Worm (Caenorhabditis elegans) whole organism, L1 larva: ENCODE results near the gene ugt-20.

Experiments used
- C04F5.9 ChIP-seq: sonication (generic microtip); optimal IDR thresholded peaks from 2 replicates; lab custom pipeline; 2016; ENCODE audit warnings: missing genetic modification characterization, missing compliant biosample characterization
- C16A3.4 ChIP-seq: fragments of 150-350 bp; optimal IDR thresholded peaks from 2 replicates; lab custom pipeline; 2014; ENCODE audit warnings: missing biosample characterization, missing genetic modification characterization
- C34B4.2 ChIP-seq: sonication (generic microtip); optimal IDR thresholded peaks from 2 replicates; lab custom pipeline; 2017; ENCODE audit warnings: mild to moderate bottlenecking, missing genetic modification characterization, missing compliant biosample characterization
- F16B12.6 ChIP-seq: fragments of 150-350 bp; optimal IDR thresholded peaks from 2 replicates; lab custom pipeline; 2014; ENCODE audit warnings: missing biosample characterization, missing genetic modification characterization
- Y116A8C.19 ChIP-seq: sonication (generic microtip); optimal IDR thresholded peaks from 2 replicates; lab custom pipeline; 2016; ENCODE audit warnings: missing compliant biosample characterization, missing genetic modification characterization, borderline replicate concordance
- ama-1 ChIP-seq: fragments of 150-350 bp; optimal IDR thresholded peaks from 2 replicates; lab custom pipeline; 2014
- blmp-1 ChIP-seq: fragments of 150-350 bp; optimal IDR thresholded peaks from 2 replicates; lab custom pipeline; 2014; ENCODE audit warnings: missing biosample characterization, missing genetic modification characterization
- ceh-63 ChIP-seq: fragments of 200-800 bp; sonication (Bioruptor generic); optimal IDR thresholded peaks from 2 replicates; lab custom pipeline; 2018; ENCODE audit warnings: mild to moderate bottlenecking, missing genetic modification characterization, missing compliant biosample characterization
- ces-1 ChIP-seq: fragments of 150-350 bp; optimal IDR thresholded peaks from 2 replicates; lab custom pipeline; 2014; ENCODE audit warnings: missing biosample characterization, missing genetic modification reagents, missing genetic modification characterization
- dpl-1 ChIP-seq, 3 experiments: fragments of 150-350 bp in 2 of 3; sonication (generic microtip) in 1 of 3; optimal IDR thresholded peaks; 2 replicates each; lab custom pipeline; 2014 to 2017; ENCODE audit warnings: missing biosample characterization in 3 of 3, missing genetic modification characterization in 3 of 3, missing genetic modification reagents in 3 of 3
- dsc-1 ChIP-seq: sonication (generic microtip); optimal IDR thresholded peaks from 2 replicates; lab custom pipeline; 2016; ENCODE audit warnings: mild to moderate bottlenecking, missing genetic modification characterization, missing compliant biosample characterization
- efl-1 ChIP-seq, 4 experiments: fragments of 150-350 bp; optimal IDR thresholded peaks in 3 of 4; peaks in 1 of 4; 1 replicate in 1 of 4; 2 replicates in 3 of 4; lab custom pipeline; 2014; ENCODE audit warnings: missing biosample characterization in 2 of 4, missing genetic modification characterization in 2 of 4, missing genetic modification reagents in 2 of 4
- egl-13 ChIP-seq: sonication (generic microtip); optimal IDR thresholded peaks from 2 replicates; lab custom pipeline; 2016; ENCODE audit warnings: missing genotype, missing genetic modification reagents, missing genetic modification characterization, missing compliant biosample characterization
- egl-27 ChIP-seq, 2 experiments: fragments of 150-350 bp in 1 of 2; sonication (generic microtip); optimal IDR thresholded peaks; 3 replicates each; lab custom pipeline; 2017 to 2018; ENCODE audit warnings: missing biosample characterization in 2 of 2, missing genetic modification characterization in 2 of 2, missing genetic modification reagents in 2 of 2
- elt-2 ChIP-seq: sonication (generic microtip); optimal IDR thresholded peaks from 2 replicates; lab custom pipeline; 2016; ENCODE audit warnings: missing genetic modification characterization, mild to moderate bottlenecking, inconsistent platforms, missing compliant biosample characterization, missing genetic modification reagents
- fkh-10 ChIP-seq: sonication (generic microtip); optimal IDR thresholded peaks from 2 replicates; lab custom pipeline; 2017; ENCODE audit warnings: missing biosample characterization, missing genetic modification reagents, missing genetic modification characterization
- fkh-8 ChIP-seq: sonication (generic microtip); optimal IDR thresholded peaks from 2 replicates; lab custom pipeline; 2016; ENCODE audit warnings: mild to moderate bottlenecking, missing genetic modification characterization, missing compliant biosample characterization
- grh-1 ChIP-seq: fragments of 200-800 bp; sonication (Bioruptor generic); IDR thresholded peaks from 2 replicates; pipeline ENCODE4 v1.3.6; 2022; ENCODE audit warnings: missing genetic modification reagents, missing genetic modification characterization, missing compliant biosample characterization
- hlh-4 ChIP-seq: sonication (generic microtip); optimal IDR thresholded peaks from 2 replicates; lab custom pipeline; 2016; ENCODE audit warnings: mild to moderate bottlenecking, missing genetic modification characterization, missing compliant biosample characterization
- hpl-2 ChIP-seq: fragments of 150-350 bp; optimal IDR thresholded peaks from 2 replicates; lab custom pipeline; 2014; ENCODE audit warnings: missing biosample characterization, missing genetic modification reagents, missing genetic modification characterization
- irx-1 ChIP-seq: sonication (generic microtip); optimal IDR thresholded peaks from 2 replicates; lab custom pipeline; 2016; ENCODE audit warnings: missing genetic modification characterization, missing compliant biosample characterization
- jun-1 ChIP-seq: fragments of 150-350 bp; optimal IDR thresholded peaks from 2 replicates; lab custom pipeline; 2014; ENCODE audit warnings: missing biosample characterization, missing genetic modification reagents, missing genetic modification characterization
- lin-14 ChIP-seq: fragments of 200-800 bp; sonication (Bioruptor generic); optimal IDR thresholded peaks from 2 replicates; lab custom pipeline; 2018; ENCODE audit warnings: mild to moderate bottlenecking, missing genetic modification characterization, moderate library complexity, missing compliant biosample characterization
- lin-35 ChIP-seq, 2 experiments: fragments of 150-350 bp; optimal IDR thresholded peaks; 2 replicates each; lab custom pipeline; 2014; ENCODE audit warnings: missing biosample characterization in 2 of 2, missing genetic modification characterization in 2 of 2, missing genetic modification reagents in 2 of 2
- lin-39 ChIP-seq: fragments of 150-350 bp; optimal IDR thresholded peaks from 2 replicates; lab custom pipeline; 2014; ENCODE audit warnings: missing biosample characterization, missing genetic modification reagents, missing genetic modification characterization
- lsy-2 ChIP-seq, 2 experiments: fragments of 150-350 bp; optimal IDR thresholded peaks; 2 replicates each; lab custom pipeline; 2014; ENCODE audit warnings: missing biosample characterization in 2 of 2, missing genetic modification characterization in 2 of 2
- mdl-1 ChIP-seq, 2 experiments: fragments of 150-350 bp; optimal IDR thresholded peaks; 2 replicates each; lab custom pipeline; 2014 to 2017; ENCODE audit warnings: missing biosample characterization in 2 of 2, missing genetic modification characterization in 2 of 2, inconsistent platforms in 1 of 2
- mef-2 ChIP-seq: fragments of 150-350 bp; optimal IDR thresholded peaks from 2 replicates; lab custom pipeline; 2014; ENCODE audit warnings: missing biosample characterization, missing genetic modification characterization
- mep-1 ChIP-seq: fragments of 150-350 bp; optimal IDR thresholded peaks from 2 replicates; lab custom pipeline; 2014; ENCODE audit warnings: missing biosample characterization, missing genetic modification characterization
- nhr-19 ChIP-seq: fragments of 200-800 bp; sonication (Bioruptor generic); conservative IDR thresholded peaks from 2 replicates; pipeline ENCODE4 v1.3.6; 2022; ENCODE audit warnings: missing genetic modification characterization, missing compliant biosample characterization
- nhr-20 ChIP-seq: sonication (generic microtip); optimal IDR thresholded peaks from 2 replicates; lab custom pipeline; 2016; ENCODE audit warnings: mild to moderate bottlenecking, missing genetic modification characterization, missing compliant biosample characterization
- nhr-28 ChIP-seq: fragments of 150-350 bp; optimal IDR thresholded peaks from 2 replicates; lab custom pipeline; 2014; ENCODE audit warnings: missing biosample characterization, missing genetic modification characterization
- nhr-71 ChIP-seq: sonication (generic microtip); optimal IDR thresholded peaks from 2 replicates; lab custom pipeline; 2016; ENCODE audit warnings: mild to moderate bottlenecking, missing genetic modification characterization, moderate library complexity, missing compliant biosample characterization
- nhr-76 ChIP-seq: sonication (generic microtip); optimal IDR thresholded peaks from 2 replicates; lab custom pipeline; 2017; ENCODE audit warnings: missing biosample characterization, missing genetic modification characterization
- nhr-77 ChIP-seq: fragments of 150-350 bp; optimal IDR thresholded peaks from 2 replicates; lab custom pipeline; 2014; ENCODE audit warnings: missing biosample characterization, missing genetic modification characterization
- nhr-84 ChIP-seq: sonication (generic microtip); optimal IDR thresholded peaks from 2 replicates; lab custom pipeline; 2017; ENCODE audit warnings: missing biosample characterization, missing genetic modification characterization
- pag-3 ChIP-seq: sonication (generic microtip); optimal IDR thresholded peaks from 2 replicates; lab custom pipeline; 2017; ENCODE audit warnings: missing genetic modification characterization, mild to moderate bottlenecking, missing compliant biosample characterization, antibody characterized with exemption, borderline replicate concordance; ENCODE audit not compliant: insufficient read depth
- pax-3 ChIP-seq: fragments of 200-800 bp; sonication (Bioruptor generic); optimal IDR thresholded peaks from 2 replicates; lab custom pipeline; 2018; ENCODE audit warnings: mild to moderate bottlenecking, missing genetic modification characterization, moderate library complexity, missing compliant biosample characterization
- pqm-1 ChIP-seq: sonication (generic microtip); optimal IDR thresholded peaks from 3 replicates; lab custom pipeline; 2017; ENCODE audit warnings: missing biosample characterization, missing genetic modification characterization
- skn-1 ChIP-seq: fragments of 150-350 bp; optimal IDR thresholded peaks from 2 replicates; lab custom pipeline; 2014; ENCODE audit warnings: missing biosample characterization, missing genetic modification characterization
- snpc-4 ChIP-seq: fragments of 150-350 bp; optimal IDR thresholded peaks from 2 replicates; lab custom pipeline; 2014; ENCODE audit warnings: missing biosample characterization, missing genetic modification characterization
- snu-23 ChIP-seq: sonication (generic microtip); optimal IDR thresholded peaks from 2 replicates; lab custom pipeline; 2016; ENCODE audit warnings: missing genetic modification characterization, missing compliant biosample characterization
- sox-4 ChIP-seq: sonication (generic microtip); optimal IDR thresholded peaks from 2 replicates; lab custom pipeline; 2016; ENCODE audit warnings: missing genetic modification characterization, missing compliant biosample characterization
- sptf-1 ChIP-seq: fragments of 150-350 bp; optimal IDR thresholded peaks from 2 replicates; lab custom pipeline; 2014; ENCODE audit warnings: missing biosample characterization, missing genetic modification characterization
- tbx-2 ChIP-seq: sonication (generic microtip); optimal IDR thresholded peaks from 2 replicates; lab custom pipeline; 2016; ENCODE audit warnings: missing genetic modification characterization, missing compliant biosample characterization
- tlp-1 ChIP-seq: fragments of 150-350 bp; optimal IDR thresholded peaks from 2 replicates; lab custom pipeline; 2014; ENCODE audit warnings: missing biosample characterization, missing genetic modification characterization
- unc-30 ChIP-seq: sonication (generic microtip); optimal IDR thresholded peaks from 2 replicates; lab custom pipeline; 2017; ENCODE audit warnings: missing biosample characterization, missing genetic modification characterization
- zag-1 ChIP-seq: fragments of 150-350 bp; optimal IDR thresholded peaks from 2 replicates; lab custom pipeline; 2014; ENCODE audit warnings: missing biosample characterization, missing genetic modification characterization
- ztf-11 ChIP-seq, 2 experiments: sonication (generic microtip); optimal IDR thresholded peaks; 2 replicates each; lab custom pipeline; 2016 to 2017; ENCODE audit warnings: missing genetic modification characterization in 2 of 2, missing biosample characterization in 1 of 2, missing compliant biosample characterization in 1 of 2
- ztf-4 ChIP-seq: fragments of 150-350 bp; optimal IDR thresholded peaks from 2 replicates; lab custom pipeline; 2014; ENCODE audit warnings: missing biosample characterization, missing genetic modification characterization

Gene ugt-20

ce11 chrIV:6048462-6048861, 34.9 kb downstream of the ugt-20 start (continued):
- no peak for TF ChIP-seq egl-27 (tag; optimal IDR thresholded peaks at IDR 0.05; lab: Kevin White, UChicago)
- TF ChIP-seq C34B4.2: no peak
- no peak for TF ChIP-seq lin-39 (tag; lab: Kevin White, UChicago)
- TF ChIP-seq irx-1 (tag; lab: Kevin White, UChicago): no peak
- TF ChIP-seq grh-1: no peak
- peak; percentile 89 for TF ChIP-seq elt-2
- no peak for TF ChIP-seq ama-1 (lab: Kevin White, UChicago)
- no peak for TF ChIP-seq nhr-76 (tag; lab: Kevin White, UChicago)
- TF ChIP-seq F16B12.6: no peak
- TF ChIP-seq pqm-1 (tag; lab: Kevin White, UChicago): peak; percentile 45
- TF ChIP-seq nhr-84 (tag; lab: Kevin White, UChicago): no peak
- no peak for TF ChIP-seq tlp-1
- TF ChIP-seq pax-3: no peak
- TF ChIP-seq lin-14 (GFP tag; lab: Kevin White, UChicago): peak; percentile 41
- TF ChIP-seq nhr-77 (tag; lab: Kevin White, UChicago): no peak
- TF ChIP-seq mep-1 (tag; lab: Kevin White, UChicago): no peak
- no peak for TF ChIP-seq dsc-1
- TF ChIP-seq zag-1 (tag; lab: Kevin White, UChicago): no peak
- TF ChIP-seq C16A3.4 (tag; lab: Kevin White, UChicago): no peak
- peak; percentile 1 for TF ChIP-seq jun-1 (tag; lab: Kevin White, UChicago)
- no peak for TF ChIP-seq skn-1
- no peak for TF ChIP-seq unc-30 (tag; lab: Kevin White, UChicago)
- TF ChIP-seq nhr-71: no peak
- no peak for TF ChIP-seq mef-2 (tag; lab: Kevin White, UChicago)
- TF ChIP-seq ces-1 (GFP tag; lab: Kevin White, UChicago): no peak
- TF ChIP-seq lsy-2 (tag; optimal IDR thresholded peaks at IDR 0.05; lab: Kevin White, UChicago): no peak
- no peak for TF ChIP-seq hlh-4 (tag; lab: Kevin White, UChicago)

- TF ChIP-seq F16B12.6 (no peak), nhr-77 (tag; lab: Kevin White, UChicago) (no peak), sox-4 (tag; lab: Kevin White, UChicago) (no peak), tlp-1 (no peak), mep-1 (tag; lab: Kevin White, UChicago) (no peak), ceh-63 (GFP tag; lab: Kevin White, UChicago) (no peak), efl-1 (optimal IDR thresholded peaks at IDR 0.05; lab: Kevin White, UChicago) (no peak), efl-1 (GFP tag; optimal IDR thresholded peaks at IDR 0.05 in 1 of 2; lab: Kevin White, UChicago) (peak in 1 of 2 experiments; percentile 57), blmp-1 (tag; lab: Kevin White, UChicago) (no peak), hpl-2 (GFP tag; lab: Kevin White, UChicago) (no peak), mdl-1 (tag; optimal IDR thresholded peaks at IDR 0.05; lab: Kevin White, UChicago) (no peak), nhr-28 (tag; lab: Kevin White, UChicago) (no peak), nhr-19 (GFP tag; lab: Robert Waterston, UW) (no peak), Y116A8C.19 (no peak), C04F5.9 (no peak), lsy-2 (tag; optimal IDR thresholded peaks at IDR 0.05; lab: Kevin White, UChicago) (peak in 1 of 2 experiments; percentile 0), lin-35 (GFP tag; optimal IDR thresholded peaks at IDR 0.05; lab: Kevin White, UChicago) (no peak), ztf-4 (tag; lab: Kevin White, UChicago) (no peak), pag-3 (tag; lab: Kevin White, UChicago) (no peak), pqm-1 (tag; lab: Kevin White, UChicago) (no peak), unc-30 (tag; lab: Kevin White, UChicago) (no peak), snpc-4 (tag; lab: Kevin White, UChicago) (no peak), C34B4.2 (no peak), hlh-4 (tag; lab: Kevin White, UChicago) (no peak), irx-1 (tag; lab: Kevin White, UChicago) (no peak), snu-23 (GFP tag; lab: Kevin White, UChicago) (no peak), fkh-10 (peak; percentile 56), nhr-76 (tag; lab: Kevin White, UChicago) (no peak), egl-13 (no peak), tbx-2 (tag; lab: Kevin White, UChicago) (no peak), ztf-11 (tag; optimal IDR thresholded peaks at IDR 0.05; lab: Kevin White, UChicago) (no peak), nhr-71 (peak; percentile 22), sptf-1 (tag; lab: Kevin White, UChicago) (no peak), nhr-20 (tag; lab: Kevin White, UChicago) (no peak), lin-14 (GFP tag; lab: Kevin White, UChicago) (peak; percentile 73), dsc-1 (peak; percentile 73), dpl-1 (GFP tag; optimal IDR thresholded peaks at IDR 0.05; lab: Kevin White, UChicago) (no peak), fkh-8 (tag; lab: Kevin White, UChicago) (no peak)
These were observed 36.2 kb downstream of the ugt-20 start for ce11 chrIV:6047164-6047727.
